Fruit fly (Drosophila melanogaster) whole organism, embryonic: ENCODE results near the gene CG5846.

ENCODE experiments used
- Awh ChIP-seq: fragments of 200-800 bp; sonication (Bioruptor generic); IDR thresholded peaks from 2 replicates; pipeline ENCODE4, ENCODE4 v1.3.6; 2022; ENCODE audit warnings: missing biosample characterization, missing genetic modification characterization
- B-H2 ChIP-seq: fragments of 200-800 bp; sonication (Bioruptor generic); optimal IDR thresholded peaks from 2 replicates; lab custom pipeline; 2018; ENCODE audit warnings: missing biosample characterization, mild to moderate bottlenecking, missing genetic modification characterization
- BEAF-32 ChIP-seq: fragments of 200-800 bp; sonication (Bioruptor generic); optimal IDR thresholded peaks from 3 replicates; lab custom pipeline; 2017; ENCODE audit warnings: missing biosample characterization, missing genetic modification characterization, mild to moderate bottlenecking, moderate library complexity, missing genetic modification reagents
- CG10209 ChIP-seq: fragments of 200-800 bp; sonication (Bioruptor generic); optimal IDR thresholded peaks from 3 replicates; lab custom pipeline; 2017; ENCODE audit warnings: missing biosample characterization, mild to moderate bottlenecking, missing genetic modification characterization, missing genetic modification reagents
- CG10366 ChIP-seq: fragments of 200-800 bp; sonication (Bioruptor generic); IDR thresholded peaks from 2 replicates; pipeline ENCODE4 v1.3.6; 2022; ENCODE audit warnings: missing biosample characterization, missing genetic modification characterization
- CG10431 ChIP-seq: fragments of 200-800 bp; sonication (Bioruptor generic); optimal IDR thresholded peaks from 3 replicates; lab custom pipeline; 2018; ENCODE audit warnings: missing biosample characterization, mild to moderate bottlenecking, missing genetic modification characterization
- CG11398 ChIP-seq: fragments of 200-800 bp; sonication (Bioruptor generic); optimal IDR thresholded peaks from 2 replicates; lab custom pipeline; 2016; ENCODE audit warnings: missing biosample characterization, missing genetic modification characterization
- CG15269 ChIP-seq: fragments of 200-800 bp; sonication (Bioruptor generic); optimal IDR thresholded peaks from 2 replicates; lab custom pipeline; 2018; ENCODE audit warnings: missing biosample characterization, mild to moderate bottlenecking, missing genetic modification characterization, moderate library complexity
- CG15601 ChIP-seq: fragments of 200-800 bp; sonication (Bioruptor generic); optimal IDR thresholded peaks from 3 replicates; lab custom pipeline; 2019; ENCODE audit warnings: missing biosample characterization, mild to moderate bottlenecking, missing genetic modification characterization, moderate library complexity
- CG2120 ChIP-seq: fragments of 200-800 bp; sonication (Bioruptor generic); optimal IDR thresholded peaks from 3 replicates; lab custom pipeline; 2016; ENCODE audit warnings: missing biosample characterization, missing genetic modification characterization
- CG2889 ChIP-seq: fragments of 200-800 bp; sonication (Bioruptor generic); IDR thresholded peaks from 3 replicates; pipeline ENCODE4 v1.3.6; 2022; ENCODE audit warnings: missing biosample characterization, missing genetic modification characterization
- CG31224 ChIP-seq: fragments of 200-800 bp; sonication (Bioruptor generic); IDR thresholded peaks from 2 replicates; pipeline ENCODE4 v1.3.6; 2022; ENCODE audit warnings: missing biosample characterization, missing genetic modification characterization
- CG33557 ChIP-seq: fragments of 200-800 bp; sonication (Bioruptor generic); optimal IDR thresholded peaks from 2 replicates; lab custom pipeline; 2019; ENCODE audit warnings: missing biosample characterization, mild to moderate bottlenecking, missing genetic modification characterization, moderate library complexity
- CG4404 ChIP-seq: fragments of 200-800 bp; sonication (Bioruptor generic); IDR thresholded peaks from 2 replicates; pipeline ENCODE4 v1.3.6; 2022; ENCODE audit warnings: missing biosample characterization, missing genetic modification characterization
- CG5245 ChIP-seq: fragments of 200-800 bp; sonication (Bioruptor generic); optimal IDR thresholded peaks from 3 replicates; lab custom pipeline; 2016; ENCODE audit warnings: missing biosample characterization, missing genetic modification characterization
- CG7357 ChIP-seq: fragments of 200-800 bp; sonication (Bioruptor generic); IDR thresholded peaks from 3 replicates; pipeline ENCODE4 v1.3.6; 2022; ENCODE audit warnings: missing biosample characterization, missing genetic modification characterization
- CG7928 ChIP-seq: fragments of 200-800 bp; sonication (Bioruptor generic); optimal IDR thresholded peaks from 2 replicates; lab custom pipeline; 2017; ENCODE audit warnings: missing biosample characterization, mild to moderate bottlenecking, missing genetic modification characterization
- CG7987 ChIP-seq: fragments of 200-800 bp; sonication (Bioruptor generic); optimal IDR thresholded peaks from 2 replicates; lab custom pipeline; 2018; ENCODE audit warnings: missing biosample characterization, mild to moderate bottlenecking, missing genetic modification characterization, moderate library complexity
- CG9797 ChIP-seq: fragments of 200-800 bp; sonication (Bioruptor generic); optimal IDR thresholded peaks from 3 replicates; lab custom pipeline; 2018; ENCODE audit warnings: missing biosample characterization, mild to moderate bottlenecking, missing genetic modification characterization
- CrebB ChIP-seq: fragments of 200-800 bp; sonication (Bioruptor generic); optimal IDR thresholded peaks from 3 replicates; lab custom pipeline; 2018; ENCODE audit warnings: missing biosample characterization, mild to moderate bottlenecking, missing genetic modification characterization
- Fer1 ChIP-seq: fragments of 200-800 bp; sonication (Bioruptor generic); optimal IDR thresholded peaks from 2 replicates; lab custom pipeline; 2017; ENCODE audit warnings: missing biosample characterization, mild to moderate bottlenecking, missing genetic modification characterization
- MBD-R2 ChIP-seq: fragments of 200-800 bp; sonication (Bioruptor generic); IDR thresholded peaks from 2 replicates; pipeline ENCODE4 v1.3.6; 2022; ENCODE audit warnings: missing biosample characterization, missing genetic modification characterization
- Mad ChIP-seq: fragments of 200-800 bp; sonication (Bioruptor generic); optimal IDR thresholded peaks from 2 replicates; lab custom pipeline; 2016; ENCODE audit warnings: missing biosample characterization, missing genetic modification characterization
- NC2β ChIP-seq: fragments of 200-800 bp; sonication (Bioruptor generic); optimal IDR thresholded peaks from 2 replicates; lab custom pipeline; 2016; ENCODE audit warnings: missing biosample characterization, missing genetic modification characterization
- NK7.1 ChIP-seq: fragments of 200-800 bp; sonication (Bioruptor generic); optimal IDR thresholded peaks from 3 replicates; lab custom pipeline; 2016; ENCODE audit warnings: missing biosample characterization, missing genetic modification characterization
- Ptx1 ChIP-seq: fragments of 200-800 bp; sonication (Bioruptor generic); IDR thresholded peaks from 2 replicates; pipeline ENCODE4 v1.3.6; 2022; ENCODE audit warnings: missing biosample characterization, missing genetic modification characterization
- Rfx ChIP-seq: fragments of 200-800 bp; sonication (Bioruptor generic); IDR thresholded peaks from 2 replicates; pipeline ENCODE4 v1.3.6; 2022; ENCODE audit warnings: missing biosample characterization, missing genetic modification characterization
- Sry-β ChIP-seq: fragments of 200-800 bp; sonication (Bioruptor generic); optimal IDR thresholded peaks from 2 replicates; lab custom pipeline; 2018; ENCODE audit warnings: missing biosample characterization, mild to moderate bottlenecking, missing genetic modification characterization, moderate library complexity
- Stat92E ChIP-seq, 3 experiments: fragments of >200 bp in 2 of 3; fragments of 200-800 bp in 1 of 3; sonication (Bioruptor generic) in 1 of 3; optimal IDR thresholded peaks; 2 replicates each; lab custom pipeline; 2017 to 2019; ENCODE audit warnings: missing biosample characterization in 3 of 3, missing genetic modification characterization in 3 of 3, mild to moderate bottlenecking in 1 of 3, moderate library complexity in 1 of 3
- ab ChIP-seq: fragments of 200-800 bp; sonication (Bioruptor generic); optimal IDR thresholded peaks from 2 replicates; lab custom pipeline; 2016; ENCODE audit warnings: missing biosample characterization, missing genetic modification characterization
- amos ChIP-seq: fragments of 200-800 bp; sonication (Bioruptor generic); IDR thresholded peaks from 2 replicates; pipeline ENCODE4 v1.3.6; 2022; ENCODE audit warnings: missing biosample characterization, missing genetic modification characterization; ENCODE audit not compliant: partially characterized antibody
- bowl ChIP-seq: fragments of 200-800 bp; sonication (Bioruptor generic); IDR thresholded peaks from 2 replicates; pipeline ENCODE4 v1.3.6; 2022; ENCODE audit warnings: missing biosample characterization, missing genetic modification characterization
- croc ChIP-seq: fragments of 200-800 bp; sonication (Bioruptor generic); conservative IDR thresholded peaks from 3 replicates; pipeline ENCODE4 v1.3.6; 2022; ENCODE audit warnings: missing biosample characterization, missing genetic modification characterization
- dati ChIP-seq: fragments of 200-800 bp; sonication (Bioruptor generic); IDR thresholded peaks from 2 replicates; pipeline ENCODE4 v1.3.6; 2022; ENCODE audit warnings: missing biosample characterization, missing genetic modification characterization
- ems ChIP-seq: fragments of 200-800 bp; sonication (Bioruptor generic); optimal IDR thresholded peaks from 3 replicates; lab custom pipeline; 2016; ENCODE audit warnings: missing biosample characterization, missing genetic modification characterization
- gce ChIP-seq: fragments of 200-800 bp; sonication (Bioruptor generic); IDR thresholded peaks from 3 replicates; pipeline ENCODE4 v1.3.6; 2022; ENCODE audit warnings: missing biosample characterization, missing genetic modification characterization
- gem ChIP-seq: fragments of 200-800 bp; sonication (Bioruptor generic); optimal IDR thresholded peaks from 2 replicates; lab custom pipeline; 2019; ENCODE audit warnings: missing biosample characterization, mild to moderate bottlenecking, missing genetic modification characterization, moderate library complexity
- hb ChIP-seq: fragments of 200-800 bp; sonication (Bioruptor generic); IDR thresholded peaks from 3 replicates; pipeline ENCODE4 v1.3.6; 2022; ENCODE audit warnings: missing biosample characterization, missing genetic modification characterization; ENCODE audit not compliant: partially characterized antibody
- mirr ChIP-seq: fragments of 200-800 bp; sonication (Bioruptor generic); optimal IDR thresholded peaks from 3 replicates; lab custom pipeline; 2018; ENCODE audit warnings: missing biosample characterization, mild to moderate bottlenecking, missing genetic modification characterization
- nau ChIP-seq: fragments of 200-800 bp; sonication (Bioruptor generic); optimal IDR thresholded peaks from 3 replicates; lab custom pipeline; 2017; ENCODE audit warnings: missing biosample characterization, mild to moderate bottlenecking, missing genetic modification characterization, missing genetic modification reagents
- nmo ChIP-seq: fragments of 200-800 bp; sonication (Bioruptor generic); optimal IDR thresholded peaks from 2 replicates; lab custom pipeline; 2018; ENCODE audit warnings: missing biosample characterization, mild to moderate bottlenecking, missing genetic modification characterization, moderate library complexity
- p53 ChIP-seq: fragments of 200-800 bp; sonication (Bioruptor generic); optimal IDR thresholded peaks from 2 replicates; lab custom pipeline; 2016; ENCODE audit warnings: missing biosample characterization, missing genetic modification characterization
- pfk ChIP-seq: fragments of 200-800 bp; sonication (Bioruptor generic); optimal IDR thresholded peaks from 2 replicates; lab custom pipeline; 2018; ENCODE audit warnings: missing biosample characterization, mild to moderate bottlenecking, missing genetic modification characterization, moderate library complexity
- pzg ChIP-seq: fragments of 200-800 bp; sonication (Bioruptor generic); optimal IDR thresholded peaks from 3 replicates; lab custom pipeline; 2018; ENCODE audit warnings: missing biosample characterization, mild to moderate bottlenecking, missing genetic modification characterization, moderate library complexity
- sens-2 ChIP-seq: fragments of 200-800 bp; sonication (Bioruptor generic); IDR thresholded peaks from 2 replicates; pipeline ENCODE4 v1.3.6; 2022; ENCODE audit warnings: missing biosample characterization, missing genetic modification characterization
- sob ChIP-seq: fragments of 200-800 bp; sonication (Bioruptor generic); IDR thresholded peaks from 2 replicates; pipeline ENCODE4 v1.3.6; 2022; ENCODE audit warnings: missing biosample characterization, missing genetic modification characterization
- sqz ChIP-seq: fragments of 200-800 bp; sonication (Bioruptor generic); optimal IDR thresholded peaks from 3 replicates; lab custom pipeline; 2018; ENCODE audit warnings: missing biosample characterization, mild to moderate bottlenecking, missing genetic modification characterization
- unpg ChIP-seq: fragments of 200-800 bp; sonication (Bioruptor generic); optimal IDR thresholded peaks from 3 replicates; lab custom pipeline; 2018; ENCODE audit warnings: missing biosample characterization, mild to moderate bottlenecking, missing genetic modification characterization, moderate library complexity
- z ChIP-seq: fragments of 200-800 bp; sonication (Bioruptor generic); IDR thresholded peaks from 3 replicates; pipeline ENCODE4 v1.3.6; 2022; ENCODE audit warnings: missing biosample characterization, missing genetic modification characterization
- zfh1 ChIP-seq: fragments of 200-800 bp; sonication (Bioruptor generic); IDR thresholded peaks from 3 replicates; pipeline ENCODE4 v1.3.6; 2022; ENCODE audit warnings: missing biosample characterization, missing genetic modification characterization

CG5846 gene

dm6 chr2L:9938631-9939256, 18.3 kb downstream of the CG5846 start, which contains the start of the genes Datp and CG4619 (continued):
- TF ChIP-seq gem (no peak), CG15601 (tag; lab: Kevin White, UChicago) (no peak), Rfx (GFP tag; lab: Robert Waterston, UW) (peak; percentile 81), dati (GFP tag; lab: Robert Waterston, UW) (no peak), Stat92E (GFP tag; optimal IDR thresholded peaks at IDR 0.05; lab: Kevin White, UChicago) (no peak), Fer1 (peak; percentile 52), NC2β (GFP tag; lab: Kevin White, UChicago) (peak; percentile 22), sob (peak; percentile 87), ab (GFP tag; lab: Kevin White, UChicago) (no peak), mirr (GFP tag; lab: Kevin White, UChicago) (peak; percentile 53), p53 (GFP tag; lab: Kevin White, UChicago) (no peak), sens-2 (GFP tag; lab: Robert Waterston, UW) (no peak), CG2889 (GFP tag; lab: Robert Waterston, UW) (0 out of 3 replicates have a peak, but pooled peaks have one; percentile 6), CG7987 (GFP tag; lab: Kevin White, UChicago) (peak; percentile 30), CG9797 (GFP tag; lab: Kevin White, UChicago) (peak; percentile 8), hb (GFP tag; lab: Robert Waterston, UW) (no peak), CG10431 (peak; percentile 68), ems (no peak), z (GFP tag; lab: Robert Waterston, UW) (no peak), CG7357 (GFP tag; lab: Robert Waterston, UW) (no peak), Sry-β (peak; percentile 93), Awh (GFP tag; lab: Robert Waterston, UW) (no peak), unpg (GFP tag; lab: Kevin White, UChicago) (no peak), amos (GFP tag; lab: Robert Waterston, UW) (peak; percentile 19; the same call in 1 of the 2 replicates), CG10366 (no peak), CG5245 (GFP tag; lab: Kevin White, UChicago) (peak; percentile 17), CG2120 (GFP tag; lab: Kevin White, UChicago) (peak; percentile 75), pfk (GFP tag; lab: Kevin White, UChicago) (peak; percentile 9), CG10209 (peak; percentile 50), zfh1 (peak; percentile 52; the same call in 2 of the 3 replicates), CrebB (tag; lab: Kevin White, UChicago) (no peak), CG15269 (no peak), nau (GFP tag; lab: Kevin White, UChicago) (no peak), CG7928 (GFP tag; lab: Kevin White, UChicago) (no peak), CG31224 (GFP tag; lab: Robert Waterston, UW) (no peak), CG4404 (GFP tag; lab: Robert Waterston, UW) (peak; percentile 40), nmo (GFP tag; lab: Kevin White, UChicago) (peak; percentile 20), croc (peak; percentile 24; the same call in 1 of the 3 replicates), CG11398 (GFP tag; lab: Kevin White, UChicago) (no peak), B-H2 (GFP tag; lab: Kevin White, UChicago) (peak; percentile 81), bowl (no peak), CG33557 (no peak), MBD-R2 (GFP tag; lab: Robert Waterston, UW) (peak; percentile 93), pzg (GFP tag; lab: Kevin White, UChicago) (peak; percentile 79), Ptx1 (GFP tag; lab: Robert Waterston, UW) (peak; percentile 47; the same call in 1 of the 2 replicates), Mad (GFP tag; lab: Kevin White, UChicago) (peak; percentile 14), gce (GFP tag; lab: Robert Waterston, UW) (no peak), NK7.1 (GFP tag; lab: Kevin White, UChicago) (no peak), sqz (GFP tag; lab: Kevin White, UChicago) (no peak), BEAF-32 (GFP tag; lab: Kevin White, UChicago) (peak; percentile 23)
